Worm (Caenorhabditis elegans): ENCODE measurements around the gene degl-2.
"Not testable (repeated sequence)": the region's sequence is repeated elsewhere in the genome, so short reads cannot be mapped to it uniquely, and the experiment has no call there.

The degl-2 gene

DNA sequence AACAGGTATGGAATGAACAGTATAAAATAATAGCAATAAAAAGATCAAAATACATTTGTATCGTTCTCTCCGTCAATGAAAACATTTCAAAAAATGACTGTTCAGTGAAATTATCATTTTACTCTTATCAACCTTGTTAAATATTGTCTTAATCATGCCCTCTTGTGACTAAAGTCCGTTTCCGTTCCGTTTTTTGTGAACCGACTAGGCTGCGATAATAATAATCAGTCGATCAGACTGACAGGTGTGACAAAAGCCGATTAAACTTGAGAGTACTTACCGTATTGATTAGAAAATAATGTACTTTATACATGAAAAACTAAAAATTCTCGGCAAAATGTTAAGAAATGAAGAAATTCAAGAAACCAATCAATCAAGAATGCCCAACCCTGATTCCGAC, 39.2 kb downstream of the degl-2 start, which contains the start of gene ins-7 (continued):
- peak; percentile 65 for TF ChIP-seq hlh-11 (tag; optimal IDR thresholded peaks at IDR 0.05)
- no peak for TF ChIP-seq hlh-30 (tag; optimal IDR thresholded peaks at IDR 0.05; ENCODE audit: insufficient read depth)
- peak; percentile 40 for TF ChIP-seq T20F7.1 (GFP tag; optimal IDR thresholded peaks at IDR 0.05)
- no peak for TF ChIP-seq D1046.2 (GFP tag; IDR thresholded peaks at IDR 0.05)
- TF ChIP-seq ama-1 (optimal IDR thresholded peaks at IDR 0.05), result no peak
- TF ChIP-seq nhr-111 (GFP tag; optimal IDR thresholded peaks at IDR 0.05), result no peak

DNA sequence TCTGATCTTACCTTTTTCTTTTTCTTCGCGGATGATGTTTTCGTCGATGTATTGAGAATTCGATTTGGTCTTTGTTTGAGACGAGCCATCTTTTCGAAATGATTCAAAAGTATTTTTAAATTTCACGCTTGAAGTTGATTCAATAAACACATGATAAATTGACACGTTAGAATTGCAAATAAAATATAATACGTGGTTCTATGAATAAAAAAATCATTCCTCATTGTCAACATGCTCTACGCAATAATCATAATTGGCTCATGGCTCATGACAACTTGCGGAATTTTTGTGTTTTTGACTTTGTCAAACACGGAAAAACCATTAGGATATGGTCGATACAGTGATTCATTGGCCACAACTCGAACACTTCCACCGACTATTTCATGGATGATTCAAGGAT, 40.1 kb downstream of the degl-2 start, which contains the start of the genes htas-1 and ZK1251.3:
Gene htas-1, minus strand, starts transcription at position 101 of the 400 bp plus-strand sequence.
Gene ZK1251.3, plus strand, starts transcription at position 226 of the 400 bp plus-strand sequence.
- no peak for TF ChIP-seq Y75B8A.6 (GFP tag; IDR thresholded peaks at IDR 0.05)
- TF ChIP-seq zip-11 (GFP tag; IDR thresholded peaks at IDR 0.05), result no peak
- no peak for TF ChIP-seq tag-97 (GFP tag; IDR thresholded peaks at IDR 0.05)
- TF ChIP-seq cey-2 (tag; optimal IDR thresholded peaks at IDR 0.05; ENCODE audit: borderline replicate concordance, insufficient read depth), result no peak
- no peak for TF ChIP-seq unc-39 (tag; optimal IDR thresholded peaks at IDR 0.05)
- TF ChIP-seq set-16 (GFP tag; IDR thresholded peaks at IDR 0.05), result no peak
- TF ChIP-seq F10B5.3 (tag; optimal IDR thresholded peaks at IDR 0.05), result no peak
- TF ChIP-seq lim-7 (GFP tag; IDR thresholded peaks at IDR 0.05), result no peak

DNA sequence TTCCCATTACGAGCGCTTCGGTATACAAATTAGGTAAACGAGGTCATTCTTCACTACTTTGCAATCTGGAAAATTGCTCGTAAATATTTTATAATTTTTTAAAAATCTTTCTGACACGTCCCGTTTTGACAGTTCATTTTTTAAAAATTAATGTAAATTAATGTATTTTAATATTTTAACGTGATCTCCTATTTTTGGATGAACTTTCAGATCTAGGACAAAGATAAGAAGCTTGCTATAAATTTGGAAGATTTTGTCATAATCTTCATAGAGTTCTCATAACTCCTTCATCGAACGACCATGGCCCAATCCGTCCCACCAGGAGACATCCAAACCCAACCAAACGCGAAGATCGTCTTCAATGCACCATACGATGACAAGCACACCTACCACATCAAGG, 45.4 kb downstream of the degl-2 start, which contains the start of gene msp-76:
Gene msp-76, plus strand, starts transcription at position 301 of the 400 bp plus-strand sequence.
- TF ChIP-seq zfp-2 (tag; optimal IDR thresholded peaks at IDR 0.05); dmd-6 (GFP tag; IDR thresholded peaks at IDR 0.05); ZK546.5 (tag; optimal IDR thresholded peaks at IDR 0.05): not testable (repeated sequence)

DNA sequence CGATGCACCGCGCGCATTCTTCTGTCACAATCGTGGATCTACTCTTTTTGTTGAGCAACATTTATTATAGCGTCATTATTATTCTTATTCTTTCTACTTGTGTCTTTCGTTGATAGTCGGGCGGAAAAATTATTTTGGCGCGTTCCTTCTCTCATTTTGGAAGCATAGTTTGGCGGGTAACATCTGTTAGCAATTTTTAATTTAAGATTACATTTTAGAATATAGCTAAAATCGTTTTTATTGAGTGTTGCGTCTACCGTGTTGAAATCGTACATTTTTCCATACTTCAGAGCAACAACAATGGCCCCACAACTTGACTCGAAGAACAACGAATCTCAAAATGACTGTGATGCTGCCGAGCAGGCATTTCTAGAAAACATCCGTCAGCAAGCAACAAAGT, 47.4 kb downstream of the degl-2 start, which contains the start of gene sdz-36:
Gene sdz-36, plus strand, starts transcription at position 301 of the 400 bp plus-strand sequence.
- no peak for TF ChIP-seq nhr-111 (GFP tag; optimal IDR thresholded peaks at IDR 0.05)
- TF ChIP-seq fkh-10 (GFP tag; optimal IDR thresholded peaks at IDR 0.05), result no peak
- no peak for TF ChIP-seq nhr-6 (tag; optimal IDR thresholded peaks at IDR 0.05)
- TF ChIP-seq F37D6.2 (tag; optimal IDR thresholded peaks at IDR 0.05), result no peak
- no peak for TF ChIP-seq vab-7 (GFP tag; IDR thresholded peaks at IDR 0.05)
- no peak for TF ChIP-seq lim-7 (GFP tag; IDR thresholded peaks at IDR 0.05)
- TF ChIP-seq mdt-29 (GFP tag; IDR thresholded peaks at IDR 0.05), result no peak
- TF ChIP-seq egl-43 (GFP tag; IDR thresholded peaks at IDR 0.05), result no peak
- TF ChIP-seq F44E2.7 (GFP tag; IDR thresholded peaks at IDR 0.05), result no peak
- no peak for TF ChIP-seq mdl-1 (tag; optimal IDR thresholded peaks at IDR 0.05)
- no peak for TF ChIP-seq Y75B8A.6 (GFP tag; IDR thresholded peaks at IDR 0.05)
- no peak for TF ChIP-seq cey-2 (tag; optimal IDR thresholded peaks at IDR 0.05; ENCODE audit: borderline replicate concordance, insufficient read depth)
- TF ChIP-seq daf-8 (GFP tag; IDR thresholded peaks at IDR 0.05), result no peak
- TF ChIP-seq sdz-12 (GFP tag; optimal IDR thresholded peaks at IDR 0.05), result no peak
- TF ChIP-seq mep-1 (tag; optimal IDR thresholded peaks at IDR 0.05), result no peak
- no peak for TF ChIP-seq hif-1 (tag; optimal IDR thresholded peaks at IDR 0.05)

DNA sequence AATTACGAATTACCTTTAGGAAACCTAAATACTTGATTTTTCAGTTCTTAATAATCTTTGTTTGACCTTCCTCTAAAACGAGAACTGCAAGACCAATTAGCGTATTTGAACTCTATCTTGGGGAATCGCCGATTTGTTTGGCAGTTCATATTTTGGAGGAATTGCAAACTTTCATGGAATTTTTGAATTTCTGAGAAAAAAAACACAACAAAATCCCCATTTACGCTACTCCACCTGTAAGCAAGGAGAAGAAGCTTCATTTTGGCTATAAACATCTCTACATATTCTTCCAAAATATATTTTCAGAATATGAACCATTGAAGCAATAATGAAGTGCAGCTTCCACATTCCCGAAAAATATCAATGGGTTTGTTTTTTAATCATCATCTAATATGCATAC, 49.6 kb downstream of the degl-2 start, which contains the start of gene twk-9:
Gene twk-9, plus strand, starts transcription at position 301 of the 400 bp plus-strand sequence.
- no peak for TF ChIP-seq mxl-3 (GFP tag; optimal IDR thresholded peaks at IDR 0.05)
- TF ChIP-seq daf-16 (GFP tag; optimal IDR thresholded peaks at IDR 0.05), result no peak
- no peak for TF ChIP-seq daf-16 (tag; optimal IDR thresholded peaks at IDR 0.05)
- no peak for TF ChIP-seq hmg-1.1 (GFP tag; IDR thresholded peaks at IDR 0.05)
- TF ChIP-seq F37D6.2 (tag; optimal IDR thresholded peaks at IDR 0.05), result no peak
- no peak for TF ChIP-seq pqm-1 (tag; optimal IDR thresholded peaks at IDR 0.05)
- TF ChIP-seq Y75B8A.6 (GFP tag; IDR thresholded peaks at IDR 0.05), result no peak
- no peak for TF ChIP-seq nhr-237 (tag; optimal IDR thresholded peaks at IDR 0.05)
- TF ChIP-seq nhr-48 (tag; optimal IDR thresholded peaks at IDR 0.05), result no peak
- no peak for TF ChIP-seq ceh-32 (tag; optimal IDR thresholded peaks at IDR 0.05; ENCODE audit: poor library complexity)
- no peak for TF ChIP-seq aha-1 (tag)
- no peak for TF ChIP-seq jun-1 (tag; optimal IDR thresholded peaks at IDR 0.05)
- TF ChIP-seq mdl-1 (tag; optimal IDR thresholded peaks at IDR 0.05), result no peak

Data from whole organism, L4 larva.